Worm (Caenorhabditis elegans) whole organism, young adult: ENCODE data around the gene glod-4.

ENCODE experiments used
- F10E7.11 ChIP-seq: sonication (generic microtip); optimal IDR thresholded peaks from 2 replicates; lab custom pipeline; 2017; ENCODE audit warnings: mild to moderate bottlenecking, missing genetic modification characterization, moderate library complexity, missing compliant biosample characterization
- Y53G8AR.9 ChIP-seq: fragments of 200-800 bp; sonication (Bioruptor generic); conservative IDR thresholded peaks from 2 replicates; pipeline ENCODE4 v1.3.6; 2022; ENCODE audit warnings: missing genetic modification reagents, missing genetic modification characterization, missing compliant biosample characterization
- Y95B8A.8 ChIP-seq: fragments of 200-800 bp; sonication (Bioruptor generic); IDR thresholded peaks from 2 replicates; pipeline ENCODE4 v1.3.6; 2022; ENCODE audit warnings: missing genetic modification reagents, missing genetic modification characterization, missing compliant biosample characterization
- ama-1 ChIP-seq, 3 experiments: fragments of 150-350 bp in 1 of 3; sonication (generic microtip) in 2 of 3; optimal IDR thresholded peaks; 2 replicates each; lab custom pipeline; 2014 to 2018; ENCODE audit warnings: missing biosample characterization in 2 of 3, missing genetic modification characterization in 2 of 3, missing genetic modification reagents in 2 of 3
- ceh-91 ChIP-seq: fragments of 200-800 bp; sonication (Bioruptor generic); IDR thresholded peaks from 2 replicates; pipeline ENCODE4 v1.3.6; 2022; ENCODE audit warnings: missing genetic modification reagents, missing genetic modification characterization, missing compliant biosample characterization
- efl-1 ChIP-seq: fragments of 150-350 bp; optimal IDR thresholded peaks from 2 replicates; lab custom pipeline; 2014; ENCODE audit warnings: missing biosample characterization, missing genetic modification reagents, missing genetic modification characterization
- pha-4 ChIP-seq: fragments of 150-350 bp; sonication (generic microtip); optimal IDR thresholded peaks from 2 replicates; lab custom pipeline; 2014; ENCODE audit warnings: missing biosample characterization, missing genetic modification reagents, missing genetic modification characterization
- snpc-4 ChIP-seq, 5 experiments: fragments of 150-350 bp in 1 of 5; sonication (generic microtip) in 4 of 5; optimal IDR thresholded peaks; 2 replicates each; lab custom pipeline; 2014 to 2018; ENCODE audit warnings: missing genetic modification characterization in 5 of 5, missing biosample characterization in 3 of 5, antibody characterized with exemption in 2 of 5, mild to moderate bottlenecking in 2 of 5, missing compliant biosample characterization in 2 of 5, missing genotype in 2 of 5, moderate library complexity in 2 of 5, missing genetic modification reagents in 1 of 5
- ztf-18 ChIP-seq: sonication (generic microtip); optimal IDR thresholded peaks from 2 replicates; lab custom pipeline; 2016; ENCODE audit warnings: missing genotype, mild to moderate bottlenecking, missing genetic modification characterization, missing compliant biosample characterization

DNA sequence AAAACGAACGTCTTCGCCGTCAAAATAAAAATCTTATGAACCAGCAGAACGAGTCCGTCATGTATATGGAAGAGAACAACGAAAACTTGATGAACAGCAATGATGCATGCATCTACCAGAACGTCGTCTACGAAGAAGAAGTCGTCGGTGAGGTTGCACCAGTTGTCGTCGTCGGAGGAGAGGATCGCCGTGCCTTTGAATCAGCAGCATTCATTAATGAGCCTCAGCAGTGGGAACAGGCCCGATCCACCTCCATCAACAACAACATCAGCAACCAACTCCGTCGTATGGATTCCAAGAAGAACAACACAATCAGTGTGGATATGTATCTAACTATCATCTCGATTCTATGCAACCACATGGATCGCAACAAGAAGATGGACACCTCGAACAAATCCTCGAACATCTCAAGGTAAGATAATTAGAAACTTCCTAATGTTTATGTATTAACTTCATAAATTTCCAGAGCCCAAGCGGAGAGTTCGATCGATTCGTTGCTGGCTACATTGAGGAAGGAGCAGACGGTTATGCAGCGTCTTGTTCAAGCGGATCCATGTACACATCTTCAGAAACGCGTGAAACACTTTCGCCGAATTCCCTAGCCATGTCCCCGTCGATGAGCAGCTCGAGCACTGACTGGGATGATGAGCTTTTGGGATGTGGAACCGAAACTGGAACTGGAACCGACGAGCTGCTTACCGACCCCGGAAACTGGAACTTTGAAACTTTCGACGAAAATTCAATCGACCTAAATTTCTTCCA lies 41.1 kb downstream of the glod-4 start:
- no peak for TF ChIP-seq ceh-91 (GFP tag; lab: Robert Waterston, UW)
- no peak for TF ChIP-seq Y95B8A.8 (GFP tag; lab: Robert Waterston, UW)
- TF ChIP-seq pha-4: no peak
- no peak for TF ChIP-seq efl-1
- TF ChIP-seq ztf-18: no peak
- TF ChIP-seq F10E7.11: no peak
- no peak for TF ChIP-seq Y53G8AR.9 (GFP tag; lab: Robert Waterston, UW)
- no peak for TF ChIP-seq ama-1 (optimal IDR thresholded peaks at IDR 0.05; lab: Kevin White, UChicago)
- TF ChIP-seq ama-1 (GFP tag; optimal IDR thresholded peaks at IDR 0.05; lab: Kevin White, UChicago): peak in 1 of 2 experiments; percentile 66
- no peak for TF ChIP-seq snpc-4 (GFP tag; optimal IDR thresholded peaks at IDR 0.05; lab: Kevin White, UChicago)
- TF ChIP-seq snpc-4 (tag; optimal IDR thresholded peaks at IDR 0.05; lab: Kevin White, UChicago): no peak
